Worm (Caenorhabditis elegans): Measurements from ENCODE around the gene F41C6.4.

ce11 chrX:6861564-6861963 is 13.1 kb downstream of the F41C6.4 start:
- TF ChIP-seq fkh-10 (GFP tag; optimal IDR thresholded peaks at IDR 0.05) (no peak), nhr-11 (tag; optimal IDR thresholded peaks at IDR 0.05) (no peak), tbx-2 (tag; optimal IDR thresholded peaks at IDR 0.05) (no peak), elt-2 (tag; optimal IDR thresholded peaks at IDR 0.05) (no peak), ama-1 (optimal IDR thresholded peaks at IDR 0.05) (no peak), unc-86 (tag; optimal IDR thresholded peaks at IDR 0.05) (no peak), nfya-1 (tag; optimal IDR thresholded peaks at IDR 0.05) (no peak), K09A11.1 (tag; optimal IDR thresholded peaks at IDR 0.05; ENCODE audit: insufficient read depth) (no peak), ceh-9 (tag; optimal IDR thresholded peaks at IDR 0.05) (no peak), ceh-48 (tag; optimal IDR thresholded peaks at IDR 0.05) (no peak), zip-5 (tag; optimal IDR thresholded peaks at IDR 0.05) (no peak), rnt-1 (tag; optimal IDR thresholded peaks at IDR 0.05) (no peak)

All from whole organism, late embryonic.